Worm (Caenorhabditis elegans) whole organism, L1 larva: ENCODE measurements around the gene dnj-7.

Experiments
- egl-27 ChIP-seq, 2 experiments: fragments of 150-350 bp in 1 of 2; sonication (generic microtip); optimal IDR thresholded peaks; 3 replicates each; lab custom pipeline; 2017 to 2018; ENCODE audit warnings: missing biosample characterization in 2 of 2, missing genetic modification characterization in 2 of 2, missing genetic modification reagents in 2 of 2
- elt-2 ChIP-seq: sonication (generic microtip); optimal IDR thresholded peaks from 2 replicates; lab custom pipeline; 2016; ENCODE audit warnings: missing genetic modification characterization, mild to moderate bottlenecking, inconsistent platforms, missing compliant biosample characterization, missing genetic modification reagents
- hlh-4 ChIP-seq: sonication (generic microtip); optimal IDR thresholded peaks from 2 replicates; lab custom pipeline; 2016; ENCODE audit warnings: mild to moderate bottlenecking, missing genetic modification characterization, missing compliant biosample characterization
- skn-1 ChIP-seq: fragments of 150-350 bp; optimal IDR thresholded peaks from 2 replicates; lab custom pipeline; 2014; ENCODE audit warnings: missing biosample characterization, missing genetic modification characterization

DNA sequence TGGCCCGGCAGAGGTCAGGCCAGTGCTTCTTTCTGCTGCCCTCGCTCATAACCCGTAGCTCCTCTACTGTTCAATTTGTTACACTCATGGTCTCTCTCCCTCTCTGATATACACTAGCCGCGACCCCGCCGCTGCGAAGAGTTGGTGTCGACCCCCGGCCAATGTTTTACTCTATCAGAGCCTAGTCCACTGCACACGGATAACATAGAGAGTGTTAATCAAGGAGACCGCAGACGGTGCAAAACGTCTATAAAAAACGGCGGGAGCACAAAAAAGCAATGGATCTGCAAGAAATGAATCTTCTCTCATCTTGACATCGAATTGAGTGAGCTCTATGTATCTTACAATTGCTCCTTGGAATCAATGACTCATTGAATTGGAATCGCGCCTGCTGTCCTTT lies 40.9 kb upstream of the dnj-7 start:
- TF ChIP-seq hlh-4 (tag; lab: Kevin White, UChicago) (no peak), skn-1 (tag; lab: Kevin White, UChicago) (no peak), egl-27 (tag; optimal IDR thresholded peaks at IDR 0.05; lab: Kevin White, UChicago) (no peak), elt-2 (no peak)
